Fruit fly (Drosophila melanogaster) whole organism, embryonic: ENCODE measurements around the gene CG7781.

ENCODE experiments used
- CG1024 ChIP-seq: fragments of 200-800 bp; sonication (Bioruptor generic); IDR thresholded peaks from 2 replicates; pipeline ENCODE4 v1.3.6; 2022; ENCODE audit warnings: missing biosample characterization, missing genetic modification characterization
- CG10959 ChIP-seq: fragments of 200-800 bp; sonication (Bioruptor generic); IDR thresholded peaks from 2 replicates; pipeline ENCODE4 v1.3.6; 2022; ENCODE audit warnings: missing biosample characterization, missing genetic modification characterization
- CG10979 ChIP-seq: fragments of 200-800 bp; sonication (Bioruptor generic); optimal IDR thresholded peaks from 2 replicates; lab custom pipeline; 2018; ENCODE audit warnings: missing biosample characterization, mild to moderate bottlenecking, missing genetic modification characterization, moderate library complexity
- CG12236 ChIP-seq: fragments of 200-800 bp; sonication (Bioruptor generic); optimal IDR thresholded peaks from 2 replicates; lab custom pipeline; 2016; ENCODE audit warnings: missing biosample characterization, missing genetic modification characterization
- CG12769 ChIP-seq: fragments of 200-800 bp; sonication (Bioruptor generic); optimal IDR thresholded peaks from 2 replicates; lab custom pipeline; 2019; ENCODE audit warnings: missing biosample characterization, mild to moderate bottlenecking, missing genetic modification characterization, moderate library complexity
- CG13287 ChIP-seq: fragments of 200-800 bp; sonication (Bioruptor generic); IDR thresholded peaks from 2 replicates; pipeline ENCODE4 v1.3.6; 2022; ENCODE audit warnings: missing biosample characterization, missing genetic modification characterization; ENCODE audit not compliant: partially characterized antibody
- CG15269 ChIP-seq: fragments of 200-800 bp; sonication (Bioruptor generic); optimal IDR thresholded peaks from 2 replicates; lab custom pipeline; 2018; ENCODE audit warnings: missing biosample characterization, mild to moderate bottlenecking, missing genetic modification characterization, moderate library complexity
- CG17359 ChIP-seq: fragments of 200-800 bp; sonication (Bioruptor generic); optimal IDR thresholded peaks from 3 replicates; lab custom pipeline; 2018; ENCODE audit warnings: missing biosample characterization, mild to moderate bottlenecking, missing genetic modification characterization, moderate library complexity
- CG17361 ChIP-seq: fragments of 200-800 bp; sonication (Bioruptor generic); IDR thresholded peaks from 3 replicates; pipeline ENCODE4 v1.3.6; 2022; ENCODE audit warnings: missing biosample characterization, missing genetic modification characterization
- CG17385 ChIP-seq: fragments of 200-800 bp; sonication (Bioruptor generic); optimal IDR thresholded peaks from 3 replicates; lab custom pipeline; 2018; ENCODE audit warnings: missing biosample characterization, mild to moderate bottlenecking, missing genetic modification characterization
- CG17912 ChIP-seq: fragments of 200-800 bp; sonication (Bioruptor generic); optimal IDR thresholded peaks from 2 replicates; lab custom pipeline; 2018; ENCODE audit warnings: missing biosample characterization, mild to moderate bottlenecking, missing genetic modification characterization
- CG18764 ChIP-seq: fragments of 200-800 bp; sonication (Bioruptor generic); optimal IDR thresholded peaks from 3 replicates; lab custom pipeline; 2016; ENCODE audit warnings: missing biosample characterization, missing genetic modification characterization
- CG2129 ChIP-seq: fragments of 200-800 bp; sonication (Bioruptor generic); IDR thresholded peaks from 2 replicates; pipeline ENCODE4 v1.3.6; 2022; ENCODE audit warnings: missing biosample characterization, missing genetic modification characterization; ENCODE audit not compliant: partially characterized antibody
- CG2678 ChIP-seq: fragments of 200-800 bp; sonication (Bioruptor generic); optimal IDR thresholded peaks from 3 replicates; lab custom pipeline; 2019; ENCODE audit warnings: missing biosample characterization, mild to moderate bottlenecking, missing genetic modification characterization, moderate library complexity
- CG4282 ChIP-seq: fragments of 200-800 bp; sonication (Bioruptor generic); optimal IDR thresholded peaks from 2 replicates; lab custom pipeline; 2016; ENCODE audit warnings: missing biosample characterization, missing genetic modification characterization
- CG4404 ChIP-seq: fragments of 200-800 bp; sonication (Bioruptor generic); IDR thresholded peaks from 2 replicates; pipeline ENCODE4 v1.3.6; 2022; ENCODE audit warnings: missing biosample characterization, missing genetic modification characterization
- CG5245 ChIP-seq: fragments of 200-800 bp; sonication (Bioruptor generic); optimal IDR thresholded peaks from 3 replicates; lab custom pipeline; 2016; ENCODE audit warnings: missing biosample characterization, missing genetic modification characterization
- CG6813 ChIP-seq: fragments of 200-800 bp; sonication (Bioruptor generic); optimal IDR thresholded peaks from 2 replicates; lab custom pipeline; 2017; ENCODE audit warnings: missing biosample characterization, missing genetic modification characterization, mild to moderate bottlenecking, moderate library complexity, missing genetic modification reagents
- Camta ChIP-seq: fragments of 200-800 bp; sonication (Bioruptor generic); optimal IDR thresholded peaks from 2 replicates; lab custom pipeline; 2016; ENCODE audit warnings: missing biosample characterization, missing genetic modification characterization
- Eip74EF ChIP-seq, 2 experiments: fragments of 200-800 bp in 1 of 2; fragments of >200 bp in 1 of 2; sonication (Bioruptor generic) in 1 of 2; optimal IDR thresholded peaks; 2 replicates each; lab custom pipeline; 2017 to 2019; ENCODE audit warnings: missing biosample characterization in 2 of 2, missing genetic modification characterization in 2 of 2, mild to moderate bottlenecking in 1 of 2, moderate library complexity in 1 of 2
- Elba2 ChIP-seq: fragments of 200-800 bp; sonication (Bioruptor generic); optimal IDR thresholded peaks from 3 replicates; lab custom pipeline; 2016; ENCODE audit warnings: missing biosample characterization, missing genetic modification characterization
- HLH3B ChIP-seq: fragments of 200-800 bp; sonication (Bioruptor generic); IDR thresholded peaks from 2 replicates; pipeline ENCODE4 v1.3.6; 2022; ENCODE audit warnings: missing biosample characterization, missing genetic modification characterization
- Hand ChIP-seq: fragments of 200-800 bp; sonication (Bioruptor generic); optimal IDR thresholded peaks from 2 replicates; lab custom pipeline; 2017; ENCODE audit warnings: mild to moderate bottlenecking, missing biosample characterization, missing genetic modification reagents, missing genetic modification characterization
- Hsf ChIP-seq: fragments of 200-800 bp; sonication (Bioruptor generic); optimal IDR thresholded peaks from 3 replicates; lab custom pipeline; 2016; ENCODE audit warnings: missing biosample characterization, missing genetic modification characterization
- Jarid2 ChIP-seq: fragments of 200-800 bp; sonication (Bioruptor generic); optimal IDR thresholded peaks from 3 replicates; lab custom pipeline; 2017; ENCODE audit warnings: mild to moderate bottlenecking, missing biosample characterization, missing genetic modification reagents, missing genetic modification characterization
- Lhr ChIP-seq: fragments of 200-800 bp; sonication (Bioruptor generic); optimal IDR thresholded peaks from 3 replicates; lab custom pipeline; 2017; ENCODE audit warnings: mild to moderate bottlenecking, missing biosample characterization, missing genetic modification reagents, missing genetic modification characterization
- MESR4 ChIP-seq: fragments of 200-800 bp; sonication (Bioruptor generic); optimal IDR thresholded peaks from 2 replicates; lab custom pipeline; 2018; ENCODE audit warnings: missing biosample characterization, mild to moderate bottlenecking, missing genetic modification characterization, moderate library complexity
- Nf-YA ChIP-seq: fragments of 200-800 bp; sonication (Bioruptor generic); IDR thresholded peaks from 2 replicates; pipeline ENCODE4 v1.3.6; 2022; ENCODE audit warnings: missing biosample characterization, missing genetic modification characterization
- Spps ChIP-seq: fragments of 200-800 bp; sonication (Bioruptor generic); optimal IDR thresholded peaks from 2 replicates; lab custom pipeline; 2018; ENCODE audit warnings: missing biosample characterization, mild to moderate bottlenecking, missing genetic modification characterization
- Sry-β ChIP-seq: fragments of 200-800 bp; sonication (Bioruptor generic); optimal IDR thresholded peaks from 2 replicates; lab custom pipeline; 2018; ENCODE audit warnings: missing biosample characterization, mild to moderate bottlenecking, missing genetic modification characterization, moderate library complexity
- TFAM ChIP-seq: fragments of 200-800 bp; sonication (Bioruptor generic); optimal IDR thresholded peaks from 2 replicates; lab custom pipeline; 2017; ENCODE audit warnings: missing biosample characterization, missing genetic modification characterization, inconsistent platforms
- Taf1 ChIP-seq: fragments of 200-800 bp; sonication (Bioruptor generic); IDR thresholded peaks from 2 replicates; pipeline ENCODE4 v1.3.6; 2022; ENCODE audit warnings: missing biosample characterization, missing genetic modification characterization
- Usf ChIP-seq: fragments of 200-800 bp; sonication (Bioruptor generic); optimal IDR thresholded peaks from 2 replicates; lab custom pipeline; 2017; ENCODE audit warnings: missing genotype, missing biosample characterization, missing genetic modification characterization
- al ChIP-seq: fragments of 200-800 bp; sonication (Bioruptor generic); IDR thresholded peaks from 2 replicates; pipeline ENCODE4 v1.3.6; 2022; ENCODE audit warnings: missing biosample characterization, missing genetic modification characterization
- aop ChIP-seq: fragments of 200-800 bp; sonication (Bioruptor generic); IDR thresholded peaks from 2 replicates; pipeline ENCODE4 v1.3.6; 2022; ENCODE audit warnings: missing biosample characterization, missing genetic modification characterization
- chm ChIP-seq: fragments of 200-800 bp; sonication (Bioruptor generic); IDR thresholded peaks from 2 replicates; pipeline ENCODE4 v1.3.6; 2022; ENCODE audit warnings: missing biosample characterization, missing genetic modification characterization
- cwo ChIP-seq: fragments of 200-800 bp; sonication (Bioruptor generic); optimal IDR thresholded peaks from 3 replicates; lab custom pipeline; 2017; ENCODE audit warnings: missing biosample characterization, missing genetic modification characterization, mild to moderate bottlenecking, moderate library complexity, missing genetic modification reagents
- ems ChIP-seq: fragments of 200-800 bp; sonication (Bioruptor generic); optimal IDR thresholded peaks from 3 replicates; lab custom pipeline; 2016; ENCODE audit warnings: missing biosample characterization, missing genetic modification characterization
- esg ChIP-seq: fragments of 200-800 bp; sonication (Bioruptor generic); conservative IDR thresholded peaks from 2 replicates; pipeline ENCODE4 v1.3.6; 2022; ENCODE audit warnings: missing biosample characterization, missing genetic modification characterization
- mam ChIP-seq: fragments of 200-800 bp; sonication (Bioruptor generic); optimal IDR thresholded peaks from 3 replicates; lab custom pipeline; 2016; ENCODE audit warnings: missing biosample characterization, missing genetic modification characterization
- pnt ChIP-seq: fragments of 200-800 bp; sonication (Bioruptor generic); optimal IDR thresholded peaks from 3 replicates; lab custom pipeline; 2016; ENCODE audit warnings: missing biosample characterization, missing genetic modification characterization
- pum ChIP-seq: fragments of 200-800 bp; sonication (Bioruptor generic); optimal IDR thresholded peaks from 2 replicates; lab custom pipeline; 2016; ENCODE audit warnings: missing biosample characterization, missing genetic modification characterization
- pzg ChIP-seq: fragments of 200-800 bp; sonication (Bioruptor generic); optimal IDR thresholded peaks from 3 replicates; lab custom pipeline; 2018; ENCODE audit warnings: missing biosample characterization, mild to moderate bottlenecking, missing genetic modification characterization, moderate library complexity
- schlank ChIP-seq: fragments of 200-800 bp; sonication (Bioruptor generic); optimal IDR thresholded peaks from 2 replicates; lab custom pipeline; 2018; ENCODE audit warnings: missing biosample characterization, mild to moderate bottlenecking, missing genetic modification characterization
- sens ChIP-seq: fragments of 200-800 bp; sonication (Bioruptor generic); peaks from one replicate; lab custom pipeline; 2016; ENCODE audit warnings: missing biosample characterization, missing genetic modification characterization
- sr ChIP-seq: fragments of 200-800 bp; sonication (Bioruptor generic); IDR thresholded peaks from 3 replicates; pipeline ENCODE4 v1.3.6; 2022; ENCODE audit warnings: missing biosample characterization, missing genetic modification characterization
- vvl ChIP-seq: fragments of 200-800 bp; sonication (Bioruptor generic); IDR thresholded peaks from 2 replicates; pipeline ENCODE4 v1.3.6; 2022; ENCODE audit warnings: missing biosample characterization, missing genetic modification characterization
- wek ChIP-seq: fragments of 200-800 bp; sonication (Bioruptor generic); optimal IDR thresholded peaks from 3 replicates; lab custom pipeline; 2018; ENCODE audit warnings: missing biosample characterization, mild to moderate bottlenecking, missing genetic modification characterization, moderate library complexity

CG7781 gene

dm6 chr2L:8370364-8371326 lies 45.4 kb upstream of the CG7781 start, which contains the start of gene CG17292 (continued):
- TF ChIP-seq vvl (GFP tag; lab: Robert Waterston, UW), result peak; percentile 92
- no peak for TF ChIP-seq aop (GFP tag; lab: Robert Waterston, UW)
- TF ChIP-seq sens (GFP tag; lab: Kevin White, UChicago), result peak; percentile 32
- peak; percentile 45 for TF ChIP-seq CG17912 (GFP tag; lab: Kevin White, UChicago)
- TF ChIP-seq CG17359 (tag; lab: Kevin White, UChicago), result peak; percentile 38
- TF ChIP-seq ems (GFP tag; lab: Kevin White, UChicago), result peak; percentile 46
- peak; percentile 52 for TF ChIP-seq cwo (GFP tag; lab: Kevin White, UChicago)
- TF ChIP-seq al (GFP tag; lab: Robert Waterston, UW), result no peak
- TF ChIP-seq MESR4, result peak; percentile 56
- TF ChIP-seq Jarid2 (GFP tag; lab: Kevin White, UChicago), result peak; percentile 90
- no peak for TF ChIP-seq CG10959 (GFP tag; lab: Robert Waterston, UW)
- TF ChIP-seq CG2678 (tag; lab: Kevin White, UChicago), result peak; percentile 49
- TF ChIP-seq Hsf (GFP tag; lab: Kevin White, UChicago), result no peak
- peak; percentile 30 for TF ChIP-seq Hand (GFP tag; lab: Kevin White, UChicago)
- TF ChIP-seq Camta, result no peak
- peak; percentile 17 for TF ChIP-seq CG6813 (GFP tag; lab: Kevin White, UChicago)
- peak; percentile 8 for TF ChIP-seq CG10979 (tag; lab: Kevin White, UChicago)
- peak; percentile 3 for TF ChIP-seq mam (GFP tag; lab: Kevin White, UChicago)
- no peak for TF ChIP-seq Sry-β (GFP tag; lab: Kevin White, UChicago)
- peak; percentile 67 for TF ChIP-seq pzg (GFP tag; lab: Kevin White, UChicago)
- TF ChIP-seq CG17385 (GFP tag; lab: Kevin White, UChicago), result peak; percentile 62
- TF ChIP-seq pnt (GFP tag; lab: Kevin White, UChicago), result no peak
- TF ChIP-seq Nf-YA (GFP tag; lab: Robert Waterston, UW), result peak; percentile 41; the same call in 1 of the 2 replicates
- TF ChIP-seq sr (GFP tag; lab: Robert Waterston, UW), result peak; percentile 61; the same call in 2 of the 3 replicates
- no peak for TF ChIP-seq Spps (tag; lab: Kevin White, UChicago)
- peak; percentile 63 for TF ChIP-seq CG15269
- TF ChIP-seq CG18764 (GFP tag; lab: Kevin White, UChicago), result peak; percentile 76
- TF ChIP-seq pum (GFP tag; lab: Kevin White, UChicago), result no peak
- peak; percentile 60 for TF ChIP-seq HLH3B
- peak; percentile 52 for TF ChIP-seq schlank (tag; lab: Kevin White, UChicago)
- TF ChIP-seq CG4282 (GFP tag; lab: Kevin White, UChicago), result peak; percentile 39
- no peak for TF ChIP-seq CG17361
- TF ChIP-seq CG13287, result peak; percentile 95
- no peak for TF ChIP-seq esg (GFP tag; lab: Robert Waterston, UW)
- no peak for TF ChIP-seq Lhr (GFP tag; lab: Kevin White, UChicago)
- peak; percentile 60; the same call in 1 of the 2 replicates for TF ChIP-seq chm (GFP tag; lab: Robert Waterston, UW)
- no peak for TF ChIP-seq Usf (GFP tag; lab: Kevin White, UChicago)
- TF ChIP-seq Eip74EF (GFP tag; optimal IDR thresholded peaks at IDR 0.05; lab: Kevin White, UChicago), result peak in 1 of 2 experiments; percentile 48
- peak; percentile 67 for TF ChIP-seq CG1024 (GFP tag; lab: Robert Waterston, UW)
- TF ChIP-seq wek (GFP tag; lab: Kevin White, UChicago), result peak; percentile 64
- TF ChIP-seq CG2129, result peak; percentile 31; the same call in 1 of the 2 replicates
- no peak for TF ChIP-seq CG5245 (GFP tag; lab: Kevin White, UChicago)
- peak; percentile 75 for TF ChIP-seq CG12769 (tag; lab: Kevin White, UChicago)
- no peak for TF ChIP-seq CG12236 (GFP tag; lab: Kevin White, UChicago)
- TF ChIP-seq Elba2, result no peak
- TF ChIP-seq CG4404, result no peak
- TF ChIP-seq TFAM (GFP tag; lab: Kevin White, UChicago), result no peak
- TF ChIP-seq Taf1 (GFP tag; lab: Robert Waterston, UW), result 0 out of 2 replicates have a peak, but pooled peaks have one; percentile 10
